Worm (Caenorhabditis elegans) whole organism, midembryonic: ENCODE results near the gene Y9C2UA.1.

Experiments
- flt-1 ChIP-seq: fragments of 200-800 bp; sonication (Bioruptor generic); IDR thresholded peaks from 2 replicates; pipeline ENCODE4 v1.3.6; 2022; ENCODE audit warnings: missing genetic modification characterization, missing compliant biosample characterization
- med-1 ChIP-seq: sonication (generic microtip); optimal IDR thresholded peaks from 2 replicates; lab custom pipeline; 2017; ENCODE audit warnings: missing genetic modification characterization, mild to moderate bottlenecking, missing compliant biosample characterization, antibody characterized with exemption, missing genetic modification reagents; ENCODE audit not compliant: insufficient read depth
- ztf-23 ChIP-seq: fragments of 200-800 bp; sonication (Bioruptor generic); IDR thresholded peaks from 2 replicates; pipeline ENCODE4 v1.3.6; 2022; ENCODE audit warnings: missing genetic modification reagents, missing genetic modification characterization, missing compliant biosample characterization
- ztf-29 ChIP-seq: fragments of 200-800 bp; sonication (Bioruptor generic); IDR thresholded peaks from 2 replicates; pipeline ENCODE4 v1.3.6; 2022; ENCODE audit warnings: missing genetic modification reagents, missing genetic modification characterization, missing compliant biosample characterization

DNA sequence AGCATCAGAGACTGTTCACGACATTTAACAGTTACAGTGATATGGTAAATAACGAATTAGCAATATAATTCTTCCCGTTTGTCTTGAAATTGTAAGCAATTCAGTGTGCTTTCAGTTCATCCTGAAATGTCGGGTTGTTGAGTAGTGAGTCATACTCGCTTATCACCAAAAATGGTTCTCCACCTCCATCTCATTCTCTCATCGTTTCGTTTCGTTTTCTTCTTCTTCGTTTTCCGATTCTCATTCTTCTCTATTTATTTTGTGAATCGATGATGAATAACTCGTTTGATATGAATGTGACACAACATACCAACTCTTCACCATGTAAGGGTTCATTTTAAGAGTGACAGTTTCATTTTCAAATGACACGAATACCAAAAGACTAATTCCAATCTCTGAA lies 23.0 kb upstream of the Y9C2UA.1 start:
- TF ChIP-seq flt-1 (GFP tag; lab: Robert Waterston, UW) (no peak), ztf-29 (GFP tag; lab: Robert Waterston, UW) (no peak), med-1 (GFP tag; lab: Kevin White, UChicago) (no peak), ztf-23 (GFP tag; lab: Robert Waterston, UW) (no peak)
